Fruit fly (Drosophila melanogaster) whole organism, embryonic: Measurements from ENCODE around the gene Dhc93AB.

ENCODE experiments used
- CG10147 ChIP-seq: fragments of 200-800 bp; sonication (Bioruptor generic); optimal IDR thresholded peaks from 2 replicates; lab custom pipeline; 2019; ENCODE audit warnings: missing biosample characterization, mild to moderate bottlenecking, missing genetic modification characterization, moderate library complexity
- CG10321 ChIP-seq: fragments of 200-800 bp; sonication (Bioruptor generic); IDR thresholded peaks from 2 replicates; pipeline ENCODE4 v1.3.6; 2022; ENCODE audit warnings: missing biosample characterization, missing genetic modification characterization
- CG10462 ChIP-seq: fragments of 200-800 bp; sonication (Bioruptor generic); optimal IDR thresholded peaks from 2 replicates; lab custom pipeline; 2016; ENCODE audit warnings: missing biosample characterization, missing genetic modification characterization
- CG12104 ChIP-seq: fragments of 200-800 bp; sonication (Bioruptor generic); optimal IDR thresholded peaks from 3 replicates; lab custom pipeline; 2016; ENCODE audit warnings: missing biosample characterization, missing genetic modification characterization
- CG1529 ChIP-seq: fragments of 200-800 bp; sonication (Bioruptor generic); optimal IDR thresholded peaks from 3 replicates; lab custom pipeline; 2018; ENCODE audit warnings: missing biosample characterization, missing genetic modification characterization
- CG1603 ChIP-seq: fragments of 200-800 bp; sonication (Bioruptor generic); optimal IDR thresholded peaks from 2 replicates; lab custom pipeline; 2019; ENCODE audit warnings: missing biosample characterization, mild to moderate bottlenecking, missing genetic modification characterization, moderate library complexity
- CG1647 ChIP-seq: fragments of 200-800 bp; sonication (Bioruptor generic); optimal IDR thresholded peaks from 3 replicates; lab custom pipeline; 2016; ENCODE audit warnings: missing biosample characterization, missing genetic modification characterization
- CG16813 ChIP-seq: fragments of 200-800 bp; sonication (Bioruptor generic); IDR thresholded peaks from 3 replicates; pipeline ENCODE4 v1.3.6; 2022; ENCODE audit warnings: missing biosample characterization, missing genetic modification characterization; ENCODE audit not compliant: partially characterized antibody
- CG16863 ChIP-seq: fragments of 200-800 bp; sonication (Bioruptor generic); optimal IDR thresholded peaks from 3 replicates; lab custom pipeline; 2016; ENCODE audit warnings: missing biosample characterization, missing genetic modification characterization
- CG31365 ChIP-seq: fragments of 200-800 bp; sonication (Bioruptor generic); optimal IDR thresholded peaks from 2 replicates; lab custom pipeline; 2018; ENCODE audit warnings: missing biosample characterization, mild to moderate bottlenecking, missing genetic modification characterization
- CG34376 ChIP-seq: fragments of 200-800 bp; sonication (Bioruptor generic); optimal IDR thresholded peaks from 2 replicates; lab custom pipeline; 2018; ENCODE audit warnings: missing biosample characterization, mild to moderate bottlenecking, missing genetic modification characterization
- CG3838 ChIP-seq: fragments of 200-800 bp; sonication (Bioruptor generic); optimal IDR thresholded peaks from 3 replicates; lab custom pipeline; 2016; ENCODE audit warnings: missing biosample characterization, missing genetic modification characterization
- CG3995 ChIP-seq: fragments of 200-800 bp; sonication (Bioruptor generic); optimal IDR thresholded peaks from 3 replicates; lab custom pipeline; 2016; ENCODE audit warnings: missing biosample characterization, missing genetic modification characterization
- CG6683 ChIP-seq: fragments of 200-800 bp; sonication (Bioruptor generic); optimal IDR thresholded peaks from 2 replicates; lab custom pipeline; 2017; ENCODE audit warnings: missing biosample characterization, mild to moderate bottlenecking, missing genetic modification characterization, missing genetic modification reagents
- CG8281 ChIP-seq: fragments of 200-800 bp; sonication (Bioruptor generic); optimal IDR thresholded peaks from 2 replicates; lab custom pipeline; 2018; ENCODE audit warnings: missing biosample characterization, mild to moderate bottlenecking, missing genetic modification characterization, moderate library complexity
- CG8478 ChIP-seq: fragments of >200 bp; optimal IDR thresholded peaks from 2 replicates; lab custom pipeline; 2018
- CHES-1-like ChIP-seq: fragments of 200-800 bp; sonication (Bioruptor generic); optimal IDR thresholded peaks from 2 replicates; lab custom pipeline; 2016; ENCODE audit warnings: missing biosample characterization, missing genetic modification characterization
- CkIIα-i1 ChIP-seq: fragments of 200-800 bp; sonication (Bioruptor generic); IDR thresholded peaks from 2 replicates; pipeline ENCODE4 v1.3.6; 2022; ENCODE audit warnings: missing biosample characterization, missing genetic modification characterization
- D19B ChIP-seq: fragments of 200-800 bp; sonication (Bioruptor generic); optimal IDR thresholded peaks from 2 replicates; lab custom pipeline; 2017; ENCODE audit warnings: missing biosample characterization, mild to moderate bottlenecking, missing genetic modification characterization
- Deaf1 ChIP-seq: fragments of 200-800 bp; optimal IDR thresholded peaks from 3 replicates; lab custom pipeline; 2019; ENCODE audit warnings: missing biosample characterization, mild to moderate bottlenecking, missing genetic modification characterization, moderate library complexity
- ERR ChIP-seq: fragments of 200-800 bp; sonication (Bioruptor generic); optimal IDR thresholded peaks from 2 replicates; lab custom pipeline; 2016; ENCODE audit warnings: missing biosample characterization, missing genetic modification characterization
- Fer1 ChIP-seq: fragments of 200-800 bp; sonication (Bioruptor generic); optimal IDR thresholded peaks from 2 replicates; lab custom pipeline; 2017; ENCODE audit warnings: missing biosample characterization, mild to moderate bottlenecking, missing genetic modification characterization
- H2.0 ChIP-seq: fragments of 200-800 bp; sonication (Bioruptor generic); IDR thresholded peaks from 2 replicates; pipeline ENCODE4 v1.3.6; 2022; ENCODE audit warnings: missing biosample characterization, missing genetic modification characterization
- Med ChIP-seq: fragments of 200-800 bp; sonication (Bioruptor generic); peaks from one replicate; lab custom pipeline; 2016; ENCODE audit warnings: missing biosample characterization, missing genetic modification characterization, mild to moderate bottlenecking, inconsistent platforms, moderate library complexity
- Myb ChIP-seq: fragments of 200-800 bp; sonication (Bioruptor generic); optimal IDR thresholded peaks from 2 replicates; lab custom pipeline; 2016; ENCODE audit warnings: missing biosample characterization, missing genetic modification characterization
- NC2β ChIP-seq: fragments of 200-800 bp; sonication (Bioruptor generic); optimal IDR thresholded peaks from 2 replicates; lab custom pipeline; 2016; ENCODE audit warnings: missing biosample characterization, missing genetic modification characterization
- Neu2 ChIP-seq: fragments of 200-800 bp; sonication (Bioruptor generic); optimal IDR thresholded peaks from 3 replicates; lab custom pipeline; 2016; ENCODE audit warnings: missing biosample characterization, missing genetic modification characterization, borderline replicate concordance
- Usf ChIP-seq: fragments of 200-800 bp; sonication (Bioruptor generic); optimal IDR thresholded peaks from 2 replicates; lab custom pipeline; 2017; ENCODE audit warnings: missing genotype, missing biosample characterization, missing genetic modification characterization
- abd-A ChIP-seq: fragments of 200-800 bp; sonication (Bioruptor generic); optimal IDR thresholded peaks from 3 replicates; lab custom pipeline; 2019; ENCODE audit warnings: missing biosample characterization, mild to moderate bottlenecking, missing genetic modification characterization, moderate library complexity
- ap ChIP-seq: fragments of 200-800 bp; sonication (Bioruptor generic); IDR thresholded peaks from 2 replicates; pipeline ENCODE4 v1.3.6; 2022; ENCODE audit warnings: missing biosample characterization, missing genetic modification characterization
- ato ChIP-seq: fragments of 200-800 bp; sonication (Bioruptor generic); IDR thresholded peaks from 2 replicates; pipeline ENCODE4 v1.3.6; 2022; ENCODE audit warnings: missing biosample characterization, missing genetic modification characterization; ENCODE audit not compliant: partially characterized antibody
- bab2 ChIP-seq: fragments of 200-800 bp; sonication (Bioruptor generic); optimal IDR thresholded peaks from 2 replicates; lab custom pipeline; 2016; ENCODE audit warnings: missing biosample characterization, missing genetic modification characterization
- bowl ChIP-seq: fragments of 200-800 bp; sonication (Bioruptor generic); IDR thresholded peaks from 2 replicates; pipeline ENCODE4 v1.3.6; 2022; ENCODE audit warnings: missing biosample characterization, missing genetic modification characterization
- br ChIP-seq: fragments of >200 bp; optimal IDR thresholded peaks from 2 replicates; lab custom pipeline; 2017
- cg ChIP-seq: fragments of 200-800 bp; sonication (Bioruptor generic); optimal IDR thresholded peaks from 3 replicates; lab custom pipeline; 2019; ENCODE audit warnings: missing biosample characterization, mild to moderate bottlenecking, missing genetic modification characterization, moderate library complexity
- chif ChIP-seq, 2 experiments: fragments of 200-800 bp; sonication (Bioruptor generic); optimal IDR thresholded peaks; 3 replicates each; lab custom pipeline; 2016; ENCODE audit warnings: missing biosample characterization in 2 of 2, missing genetic modification characterization in 2 of 2
- chinmo ChIP-seq: fragments of 200-800 bp; sonication (Bioruptor generic); IDR thresholded peaks from 4 replicates; pipeline ENCODE4 v1.3.6; 2022; ENCODE audit warnings: missing biosample characterization, missing genetic modification characterization; ENCODE audit not compliant: partially characterized antibody
- ci ChIP-seq: fragments of 200-800 bp; sonication (Bioruptor generic); IDR thresholded peaks from 3 replicates; pipeline ENCODE4 v1.3.6; 2022; ENCODE audit warnings: missing biosample characterization, missing genetic modification characterization
- corto ChIP-seq: fragments of 200-800 bp; sonication (Bioruptor generic); optimal IDR thresholded peaks from 2 replicates; lab custom pipeline; 2016; ENCODE audit warnings: missing biosample characterization, mild to moderate bottlenecking, missing genetic modification characterization, moderate library complexity
- croc ChIP-seq: fragments of 200-800 bp; sonication (Bioruptor generic); conservative IDR thresholded peaks from 3 replicates; pipeline ENCODE4 v1.3.6; 2022; ENCODE audit warnings: missing biosample characterization, missing genetic modification characterization
- da ChIP-seq: fragments of 200-800 bp; sonication (Bioruptor generic); optimal IDR thresholded peaks from 2 replicates; lab custom pipeline; 2016; ENCODE audit warnings: missing biosample characterization, missing genetic modification characterization
- disco-r ChIP-seq: fragments of 200-800 bp; sonication (Bioruptor generic); optimal IDR thresholded peaks from 2 replicates; lab custom pipeline; 2016; ENCODE audit warnings: missing biosample characterization, missing genetic modification characterization
- fd64A ChIP-seq: fragments of 200-800 bp; sonication (Bioruptor generic); optimal IDR thresholded peaks from 3 replicates; lab custom pipeline; 2018; ENCODE audit warnings: missing biosample characterization, mild to moderate bottlenecking, missing genetic modification characterization
- fu2 ChIP-seq: fragments of 200-800 bp; sonication (Bioruptor generic); optimal IDR thresholded peaks from 2 replicates; lab custom pipeline; 2016; ENCODE audit warnings: missing biosample characterization, missing genetic modification characterization
- grau ChIP-seq: fragments of 200-800 bp; optimal IDR thresholded peaks from 3 replicates; lab custom pipeline; 2019; ENCODE audit warnings: missing biosample characterization, mild to moderate bottlenecking, missing genetic modification characterization, moderate library complexity
- gt ChIP-seq: fragments of 200-800 bp; sonication (Bioruptor generic); IDR thresholded peaks from 2 replicates; pipeline ENCODE4 v1.3.6; 2022; ENCODE audit warnings: missing biosample characterization, missing genetic modification characterization
- her ChIP-seq: fragments of 200-800 bp; sonication (Bioruptor generic); optimal IDR thresholded peaks from 2 replicates; lab custom pipeline; 2016; ENCODE audit warnings: missing biosample characterization, missing genetic modification characterization
- kay ChIP-seq: fragments of 200-800 bp; sonication (Bioruptor generic); optimal IDR thresholded peaks from 2 replicates; lab custom pipeline; 2016; ENCODE audit warnings: missing biosample characterization, missing genetic modification characterization
- pb ChIP-seq: fragments of 200-800 bp; sonication (Bioruptor generic); optimal IDR thresholded peaks from 3 replicates; lab custom pipeline; 2016; ENCODE audit warnings: missing biosample characterization, missing genetic modification characterization
- repo ChIP-seq: fragments of 200-800 bp; sonication (Bioruptor generic); optimal IDR thresholded peaks from 2 replicates; lab custom pipeline; 2016; ENCODE audit warnings: missing biosample characterization, missing genetic modification characterization
- scrt ChIP-seq: fragments of 200-800 bp; sonication (Bioruptor generic); optimal IDR thresholded peaks from 2 replicates; lab custom pipeline; 2018; ENCODE audit warnings: missing biosample characterization, mild to moderate bottlenecking, missing genetic modification characterization, moderate library complexity
- twi ChIP-seq: fragments of 200-800 bp; optimal IDR thresholded peaks from 2 replicates; lab custom pipeline; 2019; ENCODE audit warnings: missing biosample characterization, mild to moderate bottlenecking, missing genetic modification characterization, moderate library complexity

Gene Dhc93AB

dm6 chr3R:21023902-21024541, 18.3 kb downstream of the Dhc93AB start, which contains the start of gene peg (continued):
- TF ChIP-seq D19B (GFP tag; lab: Kevin White, UChicago) (no peak), disco-r (GFP tag; lab: Kevin White, UChicago) (no peak), CG8281 (tag; lab: Kevin White, UChicago) (no peak), CG8478 (lab: Kevin White, UChicago) (no peak), CG16863 (GFP tag; lab: Kevin White, UChicago) (no peak), chinmo (GFP tag; lab: Robert Waterston, UW) (0 out of 4 replicates have a peak, but pooled peaks have one; percentile 45), CG6683 (no peak), gt (GFP tag; lab: Robert Waterston, UW) (no peak), CG10321 (GFP tag; lab: Robert Waterston, UW) (no peak), da (GFP tag; lab: Kevin White, UChicago) (no peak), NC2β (no peak), CG34376 (GFP tag; lab: Kevin White, UChicago) (peak; percentile 14), pb (GFP tag; lab: Kevin White, UChicago) (no peak), her (GFP tag; lab: Kevin White, UChicago) (no peak), bab2 (no peak), bowl (GFP tag; lab: Robert Waterston, UW) (no peak), CG16813 (GFP tag; lab: Robert Waterston, UW) (no peak), Med (GFP tag; lab: Kevin White, UChicago) (peak; percentile 37), CG1529 (GFP tag; lab: Kevin White, UChicago) (no peak), fu2 (GFP tag; lab: Kevin White, UChicago) (no peak), chif (GFP tag; optimal IDR thresholded peaks at IDR 0.05; lab: Kevin White, UChicago) (no peak), CG1603 (no peak), CG12104 (no peak), ERR (GFP tag; lab: Kevin White, UChicago) (no peak), Usf (GFP tag; lab: Kevin White, UChicago) (no peak), H2.0 (no peak), CHES-1-like (GFP tag; lab: Kevin White, UChicago) (no peak), kay (no peak), Myb (GFP tag; lab: Kevin White, UChicago) (no peak), CG10147 (no peak), cg (GFP tag; lab: Kevin White, UChicago) (no peak), corto (GFP tag; lab: Kevin White, UChicago) (peak; percentile 14), CkIIα-i1 (no peak), croc (GFP tag; lab: Robert Waterston, UW) (no peak), CG10462 (GFP tag; lab: Kevin White, UChicago) (no peak), twi (no peak), abd-A (tag; lab: Kevin White, UChicago) (no peak), scrt (GFP tag; lab: Kevin White, UChicago) (no peak), CG3995 (GFP tag; lab: Kevin White, UChicago) (no peak), repo (no peak), CG3838 (no peak), grau (tag; lab: Kevin White, UChicago) (peak; percentile 23), br (lab: Kevin White, UChicago) (no peak), Deaf1 (peak; percentile 61), Neu2 (GFP tag; lab: Kevin White, UChicago) (no peak), CG31365 (no peak), ato (no peak), ci (GFP tag; lab: Robert Waterston, UW) (0 out of 3 replicates have a peak, but pooled peaks have one; percentile 28), CG1647 (GFP tag; lab: Kevin White, UChicago) (no peak), fd64A (GFP tag; lab: Kevin White, UChicago) (no peak), Fer1 (GFP tag; lab: Kevin White, UChicago) (no peak), ap (no peak)
